Fruit fly (Drosophila melanogaster): ENCODE data around the gene rod.
A peak's percentile ranks its signal among the peaks of the same experiment; 100 is the strongest.

Gene rod

DNA sequence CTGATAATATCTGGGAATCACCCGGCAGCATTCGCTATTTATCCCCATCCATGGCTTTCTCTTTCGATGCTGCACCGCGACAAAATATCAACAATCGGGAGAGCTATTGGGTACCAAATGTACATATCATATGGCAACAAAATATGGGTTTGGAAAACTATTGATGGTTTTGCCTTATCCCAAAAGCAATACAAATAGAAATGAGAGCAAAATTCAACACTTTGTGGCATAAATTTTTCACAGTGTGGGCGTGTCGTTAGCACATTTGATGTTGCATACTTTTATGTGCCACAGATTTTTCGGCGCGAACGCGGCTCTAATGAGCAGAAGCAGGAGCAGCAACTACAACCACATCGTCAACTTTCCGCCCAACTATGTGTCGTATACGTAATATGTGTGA lies 51.6 kb downstream of the rod start (continued):
- no peak for TF ChIP-seq CrebB (tag; optimal IDR thresholded peaks at IDR 0.05)
- no peak for TF ChIP-seq cad (GFP tag; optimal IDR thresholded peaks at IDR 0.05)
- no peak for TF ChIP-seq CG7963 (GFP tag; IDR thresholded peaks at IDR 0.05; ENCODE audit: partially characterized antibody)
- no peak for TF ChIP-seq ewg (GFP tag; optimal IDR thresholded peaks at IDR 0.05)
- no peak for TF ChIP-seq ap (GFP tag; IDR thresholded peaks at IDR 0.05)
- TF ChIP-seq B-H1 (GFP tag; IDR thresholded peaks at IDR 0.05) = no peak
- no peak for TF ChIP-seq ro (GFP tag; IDR thresholded peaks at IDR 0.05)
- no peak for TF ChIP-seq zen2 (GFP tag; IDR thresholded peaks at IDR 0.05; ENCODE audit: partially characterized antibody)
- TF ChIP-seq bowl (GFP tag; IDR thresholded peaks at IDR 0.05) = no peak
- no peak for TF ChIP-seq stwl (tag; optimal IDR thresholded peaks at IDR 0.05)
- TF ChIP-seq Oaz (GFP tag; IDR thresholded peaks at IDR 0.05) = no peak
- TF ChIP-seq lilli (GFP tag; optimal IDR thresholded peaks at IDR 0.05) = peak; percentile 2
- no peak for TF ChIP-seq CG12659 (GFP tag; optimal IDR thresholded peaks at IDR 0.05)
- peak; percentile 44 for TF ChIP-seq CG18599 (GFP tag; optimal IDR thresholded peaks at IDR 0.05)
- TF ChIP-seq danr (GFP tag; IDR thresholded peaks at IDR 0.05) = no peak
- TF ChIP-seq Dbx (GFP tag; IDR thresholded peaks at IDR 0.05) = no peak
- no peak for TF ChIP-seq CG12299 (tag; optimal IDR thresholded peaks at IDR 0.05)
- TF ChIP-seq CG8281 (tag; optimal IDR thresholded peaks at IDR 0.05) = no peak
- TF ChIP-seq nau (GFP tag; optimal IDR thresholded peaks at IDR 0.05) = no peak
- no peak for TF ChIP-seq Hand (GFP tag; optimal IDR thresholded peaks at IDR 0.05)
- no peak for TF ChIP-seq CG34224 (GFP tag; IDR thresholded peaks at IDR 0.05; ENCODE audit: partially characterized antibody)
- TF ChIP-seq ab (GFP tag; optimal IDR thresholded peaks at IDR 0.05) = no peak
- TF ChIP-seq CHES-1-like (GFP tag; optimal IDR thresholded peaks at IDR 0.05) = no peak
- no peak for TF ChIP-seq Mrtf (GFP tag; IDR thresholded peaks at IDR 0.05)
- TF ChIP-seq cg (GFP tag; optimal IDR thresholded peaks at IDR 0.05) = no peak
- no peak for TF ChIP-seq CG34376 (GFP tag; optimal IDR thresholded peaks at IDR 0.05)
- no peak for TF ChIP-seq sd (tag; optimal IDR thresholded peaks at IDR 0.05)
- TF ChIP-seq Blimp-1 (GFP tag; optimal IDR thresholded peaks at IDR 0.05) = peak; percentile 56
- no peak for TF ChIP-seq ac (GFP tag; optimal IDR thresholded peaks at IDR 0.05)
- no peak for TF ChIP-seq az2 (GFP tag; optimal IDR thresholded peaks at IDR 0.05)
- no peak for TF ChIP-seq peb (GFP tag; IDR thresholded peaks at IDR 0.05)
- no peak for TF ChIP-seq grn (GFP tag; optimal IDR thresholded peaks at IDR 0.05)
- no peak for TF ChIP-seq amos (GFP tag; IDR thresholded peaks at IDR 0.05; ENCODE audit: partially characterized antibody)
- TF ChIP-seq Elba2 (GFP tag; optimal IDR thresholded peaks at IDR 0.05) = no peak
- TF ChIP-seq CG2120 (GFP tag; optimal IDR thresholded peaks at IDR 0.05) = peak; percentile 22
- no peak for TF ChIP-seq Poxn (GFP tag; IDR thresholded peaks at IDR 0.05)
- no peak for TF ChIP-seq H2.0 (GFP tag; IDR thresholded peaks at IDR 0.05)
- TF ChIP-seq Dll (GFP tag; IDR thresholded peaks at IDR 0.05; ENCODE audit: partially characterized antibody) = no peak
- no peak for TF ChIP-seq CG11696 (GFP tag; IDR thresholded peaks at IDR 0.05)
- TF ChIP-seq CG2889 (GFP tag; IDR thresholded peaks at IDR 0.05) = no peak
- TF ChIP-seq fu2 (GFP tag; optimal IDR thresholded peaks at IDR 0.05) = no peak
- no peak for TF ChIP-seq CG7357 (GFP tag; IDR thresholded peaks at IDR 0.05)
- TF ChIP-seq slp2 (GFP tag; optimal IDR thresholded peaks at IDR 0.05) = no peak
- no peak for TF ChIP-seq CG9727 (GFP tag; optimal IDR thresholded peaks at IDR 0.05)
- no peak for TF ChIP-seq lov (optimal IDR thresholded peaks at IDR 0.05)
- TF ChIP-seq lov (GFP tag; IDR thresholded peaks at IDR 0.05) = no peak
- TF ChIP-seq ham (GFP tag; IDR thresholded peaks at IDR 0.05) = no peak
- TF ChIP-seq psq (GFP tag; optimal IDR thresholded peaks at IDR 0.05) = no peak
- TF ChIP-seq Optix (GFP tag; IDR thresholded peaks at IDR 0.05) = 0 out of 3 replicates have a peak, but pooled peaks have one; percentile 6
- peak; percentile 9 for TF ChIP-seq CG7556 (GFP tag; optimal IDR thresholded peaks at IDR 0.05)
- 0 out of 3 replicates have a peak, but pooled peaks have one; percentile 40 for TF ChIP-seq dysf (GFP tag; IDR thresholded peaks at IDR 0.05)
- TF ChIP-seq CG17612 (GFP tag; IDR thresholded peaks at IDR 0.05) = no peak
- no peak for TF ChIP-seq ftz-f1 (GFP tag; optimal IDR thresholded peaks at IDR 0.05)

Data from whole organism, embryonic.